Worm (Caenorhabditis elegans): ENCODE measurements around the gene C54F6.3.
"Not testable (repeated sequence)": the region's sequence is repeated elsewhere in the genome, so short reads cannot be mapped to it uniquely, and the experiment has no call there.

The C54F6.3 gene

DNA sequence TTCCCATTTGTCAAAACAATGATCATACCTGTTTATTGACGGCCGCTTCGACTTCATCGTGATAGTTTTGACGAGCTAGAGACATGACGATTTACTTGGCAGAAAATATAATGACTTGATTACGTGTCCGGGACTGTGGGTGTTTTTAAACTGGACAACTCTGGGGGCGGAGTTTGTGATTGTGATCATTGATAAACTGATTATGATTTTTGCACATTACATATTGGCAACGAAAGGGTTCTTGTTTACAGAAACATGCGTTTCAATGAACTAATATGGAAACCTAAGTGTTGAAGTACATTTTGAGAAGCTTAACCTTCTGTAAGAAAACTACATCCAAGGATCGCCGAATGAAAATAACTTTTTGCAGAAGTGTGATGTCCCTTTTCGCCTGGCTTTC is 14.4 kb downstream of the C54F6.3 start, which contains the start of gene ftn-1:
ftn-1 (minus strand) TSS at position 101 of the 400 bp plus-strand sequence.
- no peak for TF ChIP-seq nhr-120 (GFP tag; IDR thresholded peaks at IDR 0.05)
- TF ChIP-seq sea-2 (GFP tag; IDR thresholded peaks at IDR 0.05), result no peak
- TF ChIP-seq B0019.2 (GFP tag; conservative IDR thresholded peaks at IDR 0.05), result no peak
- TF ChIP-seq Y67H2A.10 (GFP tag; conservative IDR thresholded peaks at IDR 0.05), result no peak
- no peak for TF ChIP-seq F10E7.11 (tag; optimal IDR thresholded peaks at IDR 0.05)
- TF ChIP-seq mcd-1 (GFP tag; IDR thresholded peaks at IDR 0.05), result no peak
- no peak for TF ChIP-seq nhr-27 (tag; optimal IDR thresholded peaks at IDR 0.05)
- no peak for TF ChIP-seq ceh-27 (GFP tag; optimal IDR thresholded peaks at IDR 0.05)
- TF ChIP-seq ZK185.1 (tag; optimal IDR thresholded peaks at IDR 0.05; ENCODE audit: poor library complexity, severe bottlenecking), result no peak
- no peak for TF ChIP-seq ztf-18 (tag; optimal IDR thresholded peaks at IDR 0.05)
- TF ChIP-seq ztf-3 (GFP tag; optimal IDR thresholded peaks at IDR 0.05), result no peak

ce11 chrV:7548017-7548416 is 15.0 kb downstream of the C54F6.3 start:
- TF ChIP-seq K11D2.4 (GFP tag; IDR thresholded peaks at IDR 0.05), result no peak
- peak; percentile 21 for TF ChIP-seq nhr-80 (tag; optimal IDR thresholded peaks at IDR 0.05)

DNA sequence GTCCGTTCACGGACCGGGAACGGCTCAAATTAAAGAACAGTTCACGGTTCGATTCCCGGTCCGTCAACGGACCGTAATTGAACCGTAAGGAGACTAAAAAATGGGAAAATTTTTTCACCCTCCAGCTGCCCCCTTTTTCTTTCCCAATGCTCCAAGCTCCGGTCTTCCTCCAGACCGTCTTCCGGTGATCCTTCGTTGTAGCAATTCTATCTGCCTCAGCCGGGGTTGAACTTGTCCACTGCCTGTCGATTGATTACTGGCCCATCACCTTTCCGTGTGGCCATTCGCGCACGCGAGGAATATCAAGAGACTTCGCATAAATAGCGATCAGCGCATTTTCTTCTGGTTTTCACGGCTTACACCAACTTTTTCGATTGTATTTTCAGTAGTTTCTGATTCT is 15.5 kb downstream of the C54F6.3 start:
- TF ChIP-seq bed-2 (GFP tag; IDR thresholded peaks at IDR 0.05), result peak; percentile 66; the same call in 1 of the 2 replicates
- TF ChIP-seq ztf-28 (GFP tag; IDR thresholded peaks at IDR 0.05), result peak; percentile 71; the same call in 1 of the 2 replicates
- TF ChIP-seq aptf-2 (GFP tag; conservative IDR thresholded peaks at IDR 0.05), result peak; percentile 78
- peak; percentile 45 for TF ChIP-seq him-1 (tag; optimal IDR thresholded peaks at IDR 0.05)
- peak; percentile 50 for TF ChIP-seq F52B5.7 (tag; optimal IDR thresholded peaks at IDR 0.05)
- TF ChIP-seq rcor-1 (GFP tag; IDR thresholded peaks at IDR 0.05), result peak; percentile 78
- TF ChIP-seq C17E4.6 (GFP tag; IDR thresholded peaks at IDR 0.05), result peak; percentile 70
- peak; percentile 63; the same call in 1 of the 2 replicates for TF ChIP-seq madf-3 (GFP tag; IDR thresholded peaks at IDR 0.05)
- TF ChIP-seq rpc-1 (optimal IDR thresholded peaks at IDR 0.05), result peak; percentile 53
- TF ChIP-seq rpc-1 (tag; optimal IDR thresholded peaks at IDR 0.05), result peak; percentile 73
- peak; percentile 47 for TF ChIP-seq mxl-1 (tag; optimal IDR thresholded peaks at IDR 0.05)
- peak; percentile 58 for TF ChIP-seq nhr-90 (tag; optimal IDR thresholded peaks at IDR 0.05)
- peak; percentile 97 for TF ChIP-seq lin-26 (GFP tag; IDR thresholded peaks at IDR 0.05)
- peak; percentile 57 for TF ChIP-seq hmg-1.2 (GFP tag; IDR thresholded peaks at IDR 0.05)
- peak; percentile 69 for TF ChIP-seq pbrm-1 (GFP tag; IDR thresholded peaks at IDR 0.05)
- peak; percentile 59 for TF ChIP-seq die-1 (tag; optimal IDR thresholded peaks at IDR 0.05)
- TF ChIP-seq cebp-1 (GFP tag; IDR thresholded peaks at IDR 0.05), result peak; percentile 36; the same call in 1 of the 2 replicates
- TF ChIP-seq cebp-1 (tag; optimal IDR thresholded peaks at IDR 0.05), result not testable (repeated sequence)
- 0 out of 2 replicates have a peak, but pooled peaks have one; percentile 38 for TF ChIP-seq F39B2.1 (GFP tag; IDR thresholded peaks at IDR 0.05)
- TF ChIP-seq ztf-18 (tag; optimal IDR thresholded peaks at IDR 0.05), result peak; percentile 30
- peak; percentile 53; the same call in 1 of the 2 replicates for TF ChIP-seq B0019.2 (GFP tag; conservative IDR thresholded peaks at IDR 0.05)
- peak; percentile 67 for TF ChIP-seq mcd-1 (GFP tag; IDR thresholded peaks at IDR 0.05)
- peak; percentile 74; the same call in 1 of the 2 replicates for TF ChIP-seq ztf-25 (GFP tag; IDR thresholded peaks at IDR 0.05)
- peak; percentile 93 for TF ChIP-seq egl-44 (GFP tag; IDR thresholded peaks at IDR 0.05)
- 0 out of 2 replicates have a peak, but pooled peaks have one; percentile 57 for TF ChIP-seq egl-18 (GFP tag; IDR thresholded peaks at IDR 0.05)
- TF ChIP-seq let-526 (GFP tag; IDR thresholded peaks at IDR 0.05), result peak; percentile 72; the same call in 1 of the 2 replicates
- 0 out of 2 replicates have a peak, but pooled peaks have one; percentile 59 for TF ChIP-seq lag-1 (GFP tag; IDR thresholded peaks at IDR 0.05)
- TF ChIP-seq nfya-2 (GFP tag; IDR thresholded peaks at IDR 0.05), result 0 out of 2 replicates have a peak, but pooled peaks have one; percentile 23
- peak; percentile 27; the same call in 1 of the 2 replicates for TF ChIP-seq ceh-100 (GFP tag; IDR thresholded peaks at IDR 0.05)
- TF ChIP-seq ceh-58 (GFP tag; IDR thresholded peaks at IDR 0.05), result peak; percentile 81; the same call in 1 of the 2 replicates
- TF ChIP-seq ekl-4 (GFP tag; IDR thresholded peaks at IDR 0.05), result peak; percentile 83; the same call in 1 of the 2 replicates
- peak; percentile 47 for TF ChIP-seq athp-1 (tag; optimal IDR thresholded peaks at IDR 0.05)
- TF ChIP-seq hsf-1 (GFP tag; IDR thresholded peaks at IDR 0.05), result peak; percentile 87
- TF ChIP-seq hmg-20 (GFP tag; IDR thresholded peaks at IDR 0.05), result peak; percentile 36; the same call in 1 of the 2 replicates
- TF ChIP-seq Y53F4B.3 (GFP tag; IDR thresholded peaks at IDR 0.05), result peak; percentile 62; the same call in 1 of the 2 replicates
- peak; percentile 47; the same call in 1 of the 2 replicates for TF ChIP-seq ceh-91 (GFP tag; IDR thresholded peaks at IDR 0.05)
